Fruit fly (Drosophila melanogaster) whole organism, prepupa: ENCODE measurements around the gene mRpS34.

ENCODE experiments used
- CG10669 ChIP-seq: fragments of 200-800 bp; sonication (Bioruptor generic); optimal IDR thresholded peaks from 3 replicates; lab custom pipeline; 2018; ENCODE audit warnings: missing biosample characterization, mild to moderate bottlenecking, missing genetic modification characterization, moderate library complexity
- CG11294 ChIP-seq: fragments of 200-800 bp; sonication (Bioruptor generic); IDR thresholded peaks from 2 replicates; pipeline ENCODE4 v1.3.6; 2022; ENCODE audit warnings: missing biosample characterization, missing genetic modification characterization
- CG11762 ChIP-seq: fragments of 200-800 bp; sonication (Bioruptor generic); optimal IDR thresholded peaks from 3 replicates; lab custom pipeline; 2016; ENCODE audit warnings: missing biosample characterization, missing genetic modification characterization; ENCODE audit not compliant: insufficient read depth
- CG11902 ChIP-seq: fragments of 200-800 bp; sonication (Bioruptor generic); optimal IDR thresholded peaks from 3 replicates; lab custom pipeline; 2016; ENCODE audit warnings: missing biosample characterization, missing genetic modification characterization
- CG15336 ChIP-seq: fragments of 200-800 bp; sonication (Bioruptor generic); IDR thresholded peaks from 2 replicates; pipeline ENCODE4 v1.3.6; 2022; ENCODE audit warnings: missing biosample characterization, missing genetic modification characterization
- CG1621 ChIP-seq: fragments of 200-800 bp; sonication (Bioruptor generic); optimal IDR thresholded peaks from 3 replicates; lab custom pipeline; 2018; ENCODE audit warnings: missing biosample characterization, mild to moderate bottlenecking, missing genetic modification characterization
- CG3032 ChIP-seq: fragments of 200-800 bp; optimal IDR thresholded peaks from 2 replicates; lab custom pipeline; 2019; ENCODE audit warnings: missing biosample characterization, mild to moderate bottlenecking, missing genetic modification characterization, moderate library complexity
- CG31627 ChIP-seq: fragments of 200-800 bp; sonication (Bioruptor generic); optimal IDR thresholded peaks from 3 replicates; lab custom pipeline; 2016; ENCODE audit warnings: missing biosample characterization, missing genetic modification characterization
- CG34406 ChIP-seq: fragments of 200-800 bp; sonication (Bioruptor generic); optimal IDR thresholded peaks from 3 replicates; lab custom pipeline; 2016; ENCODE audit warnings: missing biosample characterization, missing genetic modification characterization
- CG3919 ChIP-seq: fragments of 200-800 bp; sonication (Bioruptor generic); optimal IDR thresholded peaks from 3 replicates; lab custom pipeline; 2016; ENCODE audit warnings: missing biosample characterization, missing genetic modification characterization
- CG6163 ChIP-seq: fragments of 200-800 bp; sonication (Bioruptor generic); IDR thresholded peaks from 3 replicates; pipeline ENCODE4 v1.3.6; 2022; ENCODE audit warnings: missing biosample characterization, missing genetic modification characterization
- CG6792 ChIP-seq: fragments of 200-800 bp; sonication (Bioruptor generic); optimal IDR thresholded peaks from 3 replicates; lab custom pipeline; 2016; ENCODE audit warnings: missing biosample characterization, missing genetic modification characterization
- CG6808 ChIP-seq: fragments of 200-800 bp; sonication (Bioruptor generic); optimal IDR thresholded peaks from 3 replicates; lab custom pipeline; 2017; ENCODE audit warnings: missing biosample characterization, missing genetic modification characterization, mild to moderate bottlenecking, moderate library complexity, missing genetic modification reagents
- CG6854 ChIP-seq: fragments of 200-800 bp; sonication (Bioruptor generic); optimal IDR thresholded peaks from 2 replicates; lab custom pipeline; 2017; ENCODE audit warnings: missing biosample characterization, mild to moderate bottlenecking, missing genetic modification characterization
- CG8632 ChIP-seq: fragments of 200-800 bp; sonication (Bioruptor generic); optimal IDR thresholded peaks from 3 replicates; lab custom pipeline; 2016; ENCODE audit warnings: missing biosample characterization, missing genetic modification characterization
- CG9139 ChIP-seq: fragments of 200-800 bp; sonication (Bioruptor generic); optimal IDR thresholded peaks from 3 replicates; lab custom pipeline; 2017; ENCODE audit warnings: missing biosample characterization, mild to moderate bottlenecking, missing genetic modification characterization
- Eip75B ChIP-seq: fragments of 200-800 bp; sonication (Bioruptor generic); optimal IDR thresholded peaks from 3 replicates; lab custom pipeline; 2016; ENCODE audit warnings: missing biosample characterization, missing genetic modification characterization
- Eip78C ChIP-seq: fragments of 200-800 bp; sonication (Bioruptor generic); peaks from one replicate; lab custom pipeline; 2016; ENCODE audit warnings: missing biosample characterization, missing genetic modification characterization
- Ets96B ChIP-seq: fragments of 200-800 bp; optimal IDR thresholded peaks from 2 replicates; lab custom pipeline; 2019; ENCODE audit warnings: missing biosample characterization, mild to moderate bottlenecking, missing genetic modification characterization, moderate library complexity
- Gug ChIP-seq: fragments of 200-800 bp; sonication (Bioruptor generic); IDR thresholded peaks from 2 replicates; pipeline ENCODE4 v1.3.6; 2022; ENCODE audit warnings: missing biosample characterization, missing genetic modification characterization
- Hr38 ChIP-seq: sonication (Bioruptor generic); optimal IDR thresholded peaks from 2 replicates; lab custom pipeline; 2016; ENCODE audit warnings: missing biosample characterization, missing genetic modification characterization
- Hr4 ChIP-seq: fragments of 200-800 bp; sonication (Bioruptor generic); optimal IDR thresholded peaks from 3 replicates; lab custom pipeline; 2016; ENCODE audit warnings: missing biosample characterization, missing genetic modification characterization
- Lpt ChIP-seq: fragments of 200-800 bp; sonication (Bioruptor generic); optimal IDR thresholded peaks from 3 replicates; lab custom pipeline; 2016; ENCODE audit warnings: missing biosample characterization, missing genetic modification characterization
- Met ChIP-seq: fragments of 200-800 bp; sonication (Bioruptor generic); optimal IDR thresholded peaks from 3 replicates; lab custom pipeline; 2016; ENCODE audit warnings: missing biosample characterization, missing genetic modification characterization
- OdsH ChIP-seq: fragments of 200-800 bp; sonication (Bioruptor generic); optimal IDR thresholded peaks from 3 replicates; lab custom pipeline; 2016; ENCODE audit warnings: missing biosample characterization, missing genetic modification characterization
- Sox14 ChIP-seq: fragments of 200-800 bp; sonication (Bioruptor generic); optimal IDR thresholded peaks from 3 replicates; lab custom pipeline; 2016; ENCODE audit warnings: missing biosample characterization, missing genetic modification characterization
- achi ChIP-seq: fragments of 200-800 bp; sonication (Bioruptor generic); optimal IDR thresholded peaks from 3 replicates; lab custom pipeline; 2016; ENCODE audit warnings: missing biosample characterization, missing genetic modification characterization
- cyc ChIP-seq: fragments of 200-800 bp; sonication (Bioruptor generic); optimal IDR thresholded peaks from 3 replicates; lab custom pipeline; 2016; ENCODE audit warnings: missing biosample characterization, missing genetic modification characterization
- dsx ChIP-seq: fragments of 200-800 bp; optimal IDR thresholded peaks from 3 replicates; lab custom pipeline; 2019; ENCODE audit warnings: missing biosample characterization, mild to moderate bottlenecking, missing genetic modification characterization, moderate library complexity; ENCODE audit not compliant: poor library complexity, severe bottlenecking
- eg ChIP-seq: fragments of 200-800 bp; sonication (Bioruptor generic); IDR thresholded peaks from 3 replicates; pipeline ENCODE4 v1.3.6; 2022; ENCODE audit warnings: missing biosample characterization, missing genetic modification characterization
- esn ChIP-seq: fragments of 200-800 bp; sonication (Bioruptor generic); optimal IDR thresholded peaks from 2 replicates; lab custom pipeline; 2016; ENCODE audit warnings: missing biosample characterization, mild to moderate bottlenecking, missing genetic modification characterization, moderate library complexity
- fd59A ChIP-seq: fragments of 200-800 bp; sonication (Bioruptor generic); optimal IDR thresholded peaks from 2 replicates; lab custom pipeline; 2017; ENCODE audit warnings: missing biosample characterization, mild to moderate bottlenecking, missing genetic modification characterization, missing genetic modification reagents
- fkh ChIP-seq: fragments of 200-800 bp; sonication (Bioruptor generic); optimal IDR thresholded peaks from 3 replicates; lab custom pipeline; 2017; ENCODE audit warnings: missing biosample characterization, mild to moderate bottlenecking, missing genetic modification characterization, moderate library complexity
- salr ChIP-seq, 2 experiments: fragments of 200-800 bp; sonication (Bioruptor generic); optimal IDR thresholded peaks; 3 replicates each; lab custom pipeline; 2016 to 2018; ENCODE audit warnings: missing biosample characterization in 2 of 2, missing genetic modification characterization in 2 of 2, mild to moderate bottlenecking in 1 of 2
- spab ChIP-seq: fragments of 200-800 bp; sonication (Bioruptor generic); optimal IDR thresholded peaks from 2 replicates; lab custom pipeline; 2017; ENCODE audit warnings: missing biosample characterization, mild to moderate bottlenecking, missing genetic modification characterization, missing genetic modification reagents
- vri ChIP-seq: fragments of 200-800 bp; sonication (Bioruptor generic); optimal IDR thresholded peaks from 3 replicates; lab custom pipeline; 2016; ENCODE audit warnings: missing biosample characterization, mild to moderate bottlenecking, missing genetic modification characterization

mRpS34 gene

dm6 chr3L:16356171-16356765 is 8.4 kb downstream of the mRpS34 start:
- peak; percentile 40 for TF ChIP-seq Eip78C (GFP tag; lab: Kevin White, UChicago)
- no peak for TF ChIP-seq CG34406
- peak; percentile 62 for TF ChIP-seq fkh (GFP tag; lab: Kevin White, UChicago)
- TF ChIP-seq vri (GFP tag; lab: Kevin White, UChicago), result peak; percentile 72
- TF ChIP-seq cyc (GFP tag; lab: Kevin White, UChicago), result no peak
- no peak for TF ChIP-seq CG10669 (GFP tag; lab: Kevin White, UChicago)

dm6 chr3L:16357187-16357728 is 9.4 kb downstream of the mRpS34 start:
- TF ChIP-seq Met (GFP tag; lab: Kevin White, UChicago) (no peak), fd59A (GFP tag; lab: Kevin White, UChicago) (no peak), CG11902 (GFP tag; lab: Kevin White, UChicago) (no peak), CG3032 (tag; lab: Kevin White, UChicago) (no peak), esn (GFP tag; lab: Kevin White, UChicago) (no peak), CG15336 (GFP tag; lab: Robert Waterston, UW) (no peak), vri (GFP tag; lab: Kevin White, UChicago) (peak; percentile 71), CG11762 (GFP tag; lab: Kevin White, UChicago) (no peak), CG1621 (tag; lab: Kevin White, UChicago) (peak; percentile 21), eg (no peak), CG6854 (no peak), CG6163 (GFP tag; lab: Robert Waterston, UW) (0 out of 3 replicates have a peak, but pooled peaks have one; percentile 25)

- peak; percentile 38 for TF ChIP-seq CG6808
- peak in 1 of 2 experiments; percentile 40 for TF ChIP-seq salr (GFP tag; optimal IDR thresholded peaks at IDR 0.05; lab: Kevin White, UChicago)
- TF ChIP-seq Sox14 (GFP tag; lab: Kevin White, UChicago), result peak; percentile 4
- TF ChIP-seq Eip78C (GFP tag; lab: Kevin White, UChicago), result peak; percentile 78
- TF ChIP-seq Lpt (GFP tag; lab: Kevin White, UChicago), result no peak
- peak; percentile 14 for TF ChIP-seq esn (GFP tag; lab: Kevin White, UChicago)
These were observed 10.0 kb downstream of the mRpS34 start for dm6 chr3L:16357860-16358259.

- TF ChIP-seq CG31627 (GFP tag; lab: Kevin White, UChicago) (no peak), Eip78C (GFP tag; lab: Kevin White, UChicago) (peak; percentile 71)
- TF ChIP-seq, all 60 proteins: peak for 1
These were observed 11.4 kb downstream of the mRpS34 start, which contains the start of gene ringer for dm6 chr3L:16359219-16359748. ringer (minus strand) TSS chr3L:16359428.

dm6 chr3L:16359795-16360194 is 11.9 kb downstream of the mRpS34 start:
- TF ChIP-seq salr (GFP tag; optimal IDR thresholded peaks at IDR 0.05; lab: Kevin White, UChicago) (no peak), CG6792 (GFP tag; lab: Kevin White, UChicago) (no peak), fkh (GFP tag; lab: Kevin White, UChicago) (peak; percentile 70)

DNA sequence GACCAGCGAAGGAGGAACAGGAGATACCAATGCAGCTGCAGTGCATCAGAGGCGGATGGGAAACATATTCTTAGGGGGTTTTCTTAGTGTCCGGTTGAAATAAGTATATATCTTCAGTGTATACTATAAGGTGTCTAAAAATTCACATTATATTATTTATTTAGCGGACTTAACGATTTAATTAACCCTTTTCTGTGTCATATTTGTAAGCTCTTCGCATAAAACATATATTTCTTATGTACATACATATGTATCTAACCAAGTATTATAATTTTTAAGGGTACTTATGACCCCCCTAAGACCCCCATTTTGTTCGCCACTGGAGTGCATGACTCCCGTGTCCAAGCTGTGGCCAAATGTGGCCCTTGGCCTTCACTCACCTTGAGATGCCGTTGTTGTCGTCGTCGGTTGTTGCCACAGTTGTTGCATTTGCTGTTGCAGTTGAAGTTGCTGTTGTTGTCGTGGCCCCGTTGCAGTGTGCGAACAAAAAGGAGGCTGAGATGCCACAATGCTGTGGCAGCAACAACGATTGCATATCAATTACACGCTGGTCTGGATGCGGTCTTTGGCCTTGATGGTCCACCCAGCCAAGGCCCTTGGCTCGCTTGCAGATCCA is 13.4 kb downstream of the mRpS34 start:
- peak; percentile 21; the same call in 1 of the 2 replicates for TF ChIP-seq CG11294 (GFP tag; lab: Robert Waterston, UW)
- TF ChIP-seq achi (GFP tag; lab: Kevin White, UChicago), result peak; percentile 89
- peak; percentile 97 for TF ChIP-seq CG6808
- peak; percentile 58 for TF ChIP-seq CG3919 (GFP tag; lab: Kevin White, UChicago)
- no peak for TF ChIP-seq Gug (GFP tag; lab: Robert Waterston, UW)
- TF ChIP-seq eg, result 0 out of 3 replicates have a peak, but pooled peaks have one; percentile 25
- peak; percentile 22 for TF ChIP-seq vri (GFP tag; lab: Kevin White, UChicago)
- TF ChIP-seq CG31627 (GFP tag; lab: Kevin White, UChicago), result peak; percentile 58
- peak; percentile 96 for TF ChIP-seq Ets96B (tag; lab: Kevin White, UChicago)
- TF ChIP-seq Hr4 (GFP tag; lab: Kevin White, UChicago), result peak; percentile 48
- peak; percentile 93 for TF ChIP-seq CG9139
- TF ChIP-seq Met (GFP tag; lab: Kevin White, UChicago), result peak; percentile 74
- TF ChIP-seq esn (GFP tag; lab: Kevin White, UChicago), result peak; percentile 80
- no peak for TF ChIP-seq Hr38 (GFP tag; lab: Kevin White, UChicago)
- TF ChIP-seq spab (GFP tag; lab: Kevin White, UChicago), result peak; percentile 95
- TF ChIP-seq Eip75B, result peak; percentile 89
- TF ChIP-seq salr (GFP tag; optimal IDR thresholded peaks at IDR 0.05; lab: Kevin White, UChicago), result peak; percentile 79 to 86
- TF ChIP-seq dsx (GFP tag; lab: Kevin White, UChicago), result peak; percentile 95
- TF ChIP-seq OdsH, result peak; percentile 90
- TF ChIP-seq CG8632 (GFP tag; lab: Kevin White, UChicago), result peak; percentile 86
- TF ChIP-seq CG3032 (tag; lab: Kevin White, UChicago), result peak; percentile 97
- peak; percentile 96 for TF ChIP-seq Eip78C (GFP tag; lab: Kevin White, UChicago)
